Fruit fly (Drosophila melanogaster) whole organism, prepupa: ENCODE measurements around the gene CG13482.
A peak's percentile ranks its signal among the peaks of the same experiment; 100 is the strongest.

ENCODE experiments used
- Blimp-1 ChIP-seq: fragments of 200-800 bp; sonication (Bioruptor generic); optimal IDR thresholded peaks from 3 replicates; lab custom pipeline; 2017; ENCODE audit warnings: missing biosample characterization, missing genetic modification characterization, mild to moderate bottlenecking, moderate library complexity, missing genetic modification reagents
- CG10631 ChIP-seq: fragments of 200-800 bp; sonication (Bioruptor generic); optimal IDR thresholded peaks from 2 replicates; lab custom pipeline; 2016; ENCODE audit warnings: missing biosample characterization, missing genetic modification characterization
- CG11294 ChIP-seq: fragments of 200-800 bp; sonication (Bioruptor generic); IDR thresholded peaks from 2 replicates; pipeline ENCODE4 v1.3.6; 2022; ENCODE audit warnings: missing biosample characterization, missing genetic modification characterization
- CG11902 ChIP-seq: fragments of 200-800 bp; sonication (Bioruptor generic); optimal IDR thresholded peaks from 3 replicates; lab custom pipeline; 2016; ENCODE audit warnings: missing biosample characterization, missing genetic modification characterization
- CG15336 ChIP-seq: fragments of 200-800 bp; sonication (Bioruptor generic); IDR thresholded peaks from 2 replicates; pipeline ENCODE4 v1.3.6; 2022; ENCODE audit warnings: missing biosample characterization, missing genetic modification characterization
- CG1621 ChIP-seq: fragments of 200-800 bp; sonication (Bioruptor generic); optimal IDR thresholded peaks from 3 replicates; lab custom pipeline; 2018; ENCODE audit warnings: missing biosample characterization, mild to moderate bottlenecking, missing genetic modification characterization
- CG16779 ChIP-seq: fragments of 200-800 bp; sonication (Bioruptor generic); optimal IDR thresholded peaks from 3 replicates; lab custom pipeline; 2017; ENCODE audit warnings: missing biosample characterization, mild to moderate bottlenecking, missing genetic modification characterization
- CG31627 ChIP-seq: fragments of 200-800 bp; sonication (Bioruptor generic); optimal IDR thresholded peaks from 3 replicates; lab custom pipeline; 2016; ENCODE audit warnings: missing biosample characterization, missing genetic modification characterization
- CG32006 ChIP-seq: fragments of 200-800 bp; sonication (Bioruptor generic); optimal IDR thresholded peaks from 3 replicates; lab custom pipeline; 2017; ENCODE audit warnings: missing biosample characterization, mild to moderate bottlenecking, missing genetic modification characterization
- CG34406 ChIP-seq: fragments of 200-800 bp; sonication (Bioruptor generic); optimal IDR thresholded peaks from 3 replicates; lab custom pipeline; 2016; ENCODE audit warnings: missing biosample characterization, missing genetic modification characterization
- CG3919 ChIP-seq: fragments of 200-800 bp; sonication (Bioruptor generic); optimal IDR thresholded peaks from 3 replicates; lab custom pipeline; 2016; ENCODE audit warnings: missing biosample characterization, missing genetic modification characterization
- CG4318 ChIP-seq: fragments of 200-800 bp; sonication (Bioruptor generic); optimal IDR thresholded peaks from 3 replicates; lab custom pipeline; 2017; ENCODE audit warnings: missing biosample characterization, mild to moderate bottlenecking, missing genetic modification characterization
- CG6163 ChIP-seq: fragments of 200-800 bp; sonication (Bioruptor generic); IDR thresholded peaks from 3 replicates; pipeline ENCODE4 v1.3.6; 2022; ENCODE audit warnings: missing biosample characterization, missing genetic modification characterization
- CG6276 ChIP-seq: fragments of 200-800 bp; sonication (Bioruptor generic); optimal IDR thresholded peaks from 2 replicates; lab custom pipeline; 2017; ENCODE audit warnings: missing biosample characterization, mild to moderate bottlenecking, missing genetic modification characterization
- CG6808 ChIP-seq: fragments of 200-800 bp; sonication (Bioruptor generic); optimal IDR thresholded peaks from 3 replicates; lab custom pipeline; 2017; ENCODE audit warnings: missing biosample characterization, missing genetic modification characterization, mild to moderate bottlenecking, moderate library complexity, missing genetic modification reagents
- CG7368 ChIP-seq: fragments of 200-800 bp; sonication (Bioruptor generic); optimal IDR thresholded peaks from 3 replicates; lab custom pipeline; 2016; ENCODE audit warnings: missing biosample characterization, missing genetic modification characterization
- CG8119 ChIP-seq: fragments of 200-800 bp; sonication (Bioruptor generic); IDR thresholded peaks from 3 replicates; pipeline ENCODE4 v1.3.6; 2022; ENCODE audit warnings: missing biosample characterization, missing genetic modification characterization
- CG8319 ChIP-seq: fragments of 200-800 bp; sonication (Bioruptor generic); optimal IDR thresholded peaks from 3 replicates; lab custom pipeline; 2016; ENCODE audit warnings: missing biosample characterization, missing genetic modification characterization
- CG8632 ChIP-seq: fragments of 200-800 bp; sonication (Bioruptor generic); optimal IDR thresholded peaks from 3 replicates; lab custom pipeline; 2016; ENCODE audit warnings: missing biosample characterization, missing genetic modification characterization
- CG9139 ChIP-seq: fragments of 200-800 bp; sonication (Bioruptor generic); optimal IDR thresholded peaks from 3 replicates; lab custom pipeline; 2017; ENCODE audit warnings: missing biosample characterization, mild to moderate bottlenecking, missing genetic modification characterization
- Eip75B ChIP-seq: fragments of 200-800 bp; sonication (Bioruptor generic); optimal IDR thresholded peaks from 3 replicates; lab custom pipeline; 2016; ENCODE audit warnings: missing biosample characterization, missing genetic modification characterization
- Eip78C ChIP-seq: fragments of 200-800 bp; sonication (Bioruptor generic); peaks from one replicate; lab custom pipeline; 2016; ENCODE audit warnings: missing biosample characterization, missing genetic modification characterization
- Eip93F ChIP-seq: fragments of 200-800 bp; sonication (Bioruptor generic); optimal IDR thresholded peaks from 2 replicates; lab custom pipeline; 2016; ENCODE audit warnings: missing biosample characterization, mild to moderate bottlenecking, missing genetic modification characterization
- Ets21C ChIP-seq: fragments of 200-800 bp; sonication (Bioruptor generic); optimal IDR thresholded peaks from 3 replicates; lab custom pipeline; 2016; ENCODE audit warnings: missing biosample characterization, missing genetic modification characterization
- Gug ChIP-seq: fragments of 200-800 bp; sonication (Bioruptor generic); IDR thresholded peaks from 2 replicates; pipeline ENCODE4 v1.3.6; 2022; ENCODE audit warnings: missing biosample characterization, missing genetic modification characterization
- Hr39 ChIP-seq: fragments of 200-800 bp; sonication (Bioruptor generic); optimal IDR thresholded peaks from 2 replicates; lab custom pipeline; 2016; ENCODE audit warnings: missing biosample characterization, missing genetic modification characterization
- Hr4 ChIP-seq: fragments of 200-800 bp; sonication (Bioruptor generic); optimal IDR thresholded peaks from 3 replicates; lab custom pipeline; 2016; ENCODE audit warnings: missing biosample characterization, missing genetic modification characterization
- Lpt ChIP-seq: fragments of 200-800 bp; sonication (Bioruptor generic); optimal IDR thresholded peaks from 3 replicates; lab custom pipeline; 2016; ENCODE audit warnings: missing biosample characterization, missing genetic modification characterization
- OdsH ChIP-seq: fragments of 200-800 bp; sonication (Bioruptor generic); optimal IDR thresholded peaks from 3 replicates; lab custom pipeline; 2016; ENCODE audit warnings: missing biosample characterization, missing genetic modification characterization
- Smox ChIP-seq: fragments of 200-800 bp; sonication (Bioruptor generic); optimal IDR thresholded peaks from 3 replicates; lab custom pipeline; 2016; ENCODE audit warnings: missing biosample characterization, missing genetic modification characterization
- Sox102F ChIP-seq: fragments of 200-800 bp; sonication (Bioruptor generic); optimal IDR thresholded peaks from 2 replicates; lab custom pipeline; 2016; ENCODE audit warnings: missing biosample characterization, mild to moderate bottlenecking, missing genetic modification characterization
- Sox14 ChIP-seq: fragments of 200-800 bp; sonication (Bioruptor generic); optimal IDR thresholded peaks from 3 replicates; lab custom pipeline; 2016; ENCODE audit warnings: missing biosample characterization, missing genetic modification characterization
- achi ChIP-seq: fragments of 200-800 bp; sonication (Bioruptor generic); optimal IDR thresholded peaks from 3 replicates; lab custom pipeline; 2016; ENCODE audit warnings: missing biosample characterization, missing genetic modification characterization
- acj6 ChIP-seq: fragments of 200-800 bp; sonication (Bioruptor generic); optimal IDR thresholded peaks from 3 replicates; lab custom pipeline; 2016; ENCODE audit warnings: missing biosample characterization, missing genetic modification characterization
- cyc ChIP-seq: fragments of 200-800 bp; sonication (Bioruptor generic); optimal IDR thresholded peaks from 3 replicates; lab custom pipeline; 2016; ENCODE audit warnings: missing biosample characterization, missing genetic modification characterization
- dsx ChIP-seq: fragments of 200-800 bp; optimal IDR thresholded peaks from 3 replicates; lab custom pipeline; 2019; ENCODE audit warnings: missing biosample characterization, mild to moderate bottlenecking, missing genetic modification characterization, moderate library complexity; ENCODE audit not compliant: poor library complexity, severe bottlenecking
- eg ChIP-seq: fragments of 200-800 bp; sonication (Bioruptor generic); IDR thresholded peaks from 3 replicates; pipeline ENCODE4 v1.3.6; 2022; ENCODE audit warnings: missing biosample characterization, missing genetic modification characterization
- esn ChIP-seq: fragments of 200-800 bp; sonication (Bioruptor generic); optimal IDR thresholded peaks from 2 replicates; lab custom pipeline; 2016; ENCODE audit warnings: missing biosample characterization, mild to moderate bottlenecking, missing genetic modification characterization, moderate library complexity
- fd59A ChIP-seq: fragments of 200-800 bp; sonication (Bioruptor generic); optimal IDR thresholded peaks from 2 replicates; lab custom pipeline; 2017; ENCODE audit warnings: missing biosample characterization, mild to moderate bottlenecking, missing genetic modification characterization, missing genetic modification reagents
- fd85E ChIP-seq: fragments of 200-800 bp; sonication (Bioruptor generic); optimal IDR thresholded peaks from 3 replicates; lab custom pipeline; 2016; ENCODE audit warnings: missing biosample characterization, missing genetic modification characterization
- net ChIP-seq: fragments of 200-800 bp; sonication (Bioruptor generic); optimal IDR thresholded peaks from 3 replicates; lab custom pipeline; 2016; ENCODE audit warnings: missing biosample characterization, missing genetic modification characterization
- pdm3 ChIP-seq: fragments of 200-800 bp; sonication (Bioruptor generic); optimal IDR thresholded peaks from 3 replicates; lab custom pipeline; 2016; ENCODE audit warnings: missing biosample characterization, missing genetic modification characterization
- spab ChIP-seq: fragments of 200-800 bp; sonication (Bioruptor generic); optimal IDR thresholded peaks from 2 replicates; lab custom pipeline; 2017; ENCODE audit warnings: missing biosample characterization, mild to moderate bottlenecking, missing genetic modification characterization, missing genetic modification reagents
- ss ChIP-seq, 2 experiments: fragments of 200-800 bp; sonication (Bioruptor generic); optimal IDR thresholded peaks; 2 replicates in 1 of 2; 3 replicates in 1 of 2; lab custom pipeline; 2017 to 2018; ENCODE audit warnings: mild to moderate bottlenecking in 2 of 2, missing biosample characterization in 2 of 2, missing genetic modification characterization in 2 of 2, moderate library complexity in 1 of 2
- svp ChIP-seq: fragments of 200-800 bp; sonication (Bioruptor generic); peaks from one replicate; lab custom pipeline; 2016; ENCODE audit warnings: missing biosample characterization, missing genetic modification characterization
- topi ChIP-seq: fragments of 200-800 bp; sonication (Bioruptor generic); optimal IDR thresholded peaks from 3 replicates; lab custom pipeline; 2016; ENCODE audit warnings: missing biosample characterization, missing genetic modification characterization
- vri ChIP-seq: fragments of 200-800 bp; sonication (Bioruptor generic); optimal IDR thresholded peaks from 3 replicates; lab custom pipeline; 2016; ENCODE audit warnings: missing biosample characterization, mild to moderate bottlenecking, missing genetic modification characterization

The CG13482 gene

DNA sequence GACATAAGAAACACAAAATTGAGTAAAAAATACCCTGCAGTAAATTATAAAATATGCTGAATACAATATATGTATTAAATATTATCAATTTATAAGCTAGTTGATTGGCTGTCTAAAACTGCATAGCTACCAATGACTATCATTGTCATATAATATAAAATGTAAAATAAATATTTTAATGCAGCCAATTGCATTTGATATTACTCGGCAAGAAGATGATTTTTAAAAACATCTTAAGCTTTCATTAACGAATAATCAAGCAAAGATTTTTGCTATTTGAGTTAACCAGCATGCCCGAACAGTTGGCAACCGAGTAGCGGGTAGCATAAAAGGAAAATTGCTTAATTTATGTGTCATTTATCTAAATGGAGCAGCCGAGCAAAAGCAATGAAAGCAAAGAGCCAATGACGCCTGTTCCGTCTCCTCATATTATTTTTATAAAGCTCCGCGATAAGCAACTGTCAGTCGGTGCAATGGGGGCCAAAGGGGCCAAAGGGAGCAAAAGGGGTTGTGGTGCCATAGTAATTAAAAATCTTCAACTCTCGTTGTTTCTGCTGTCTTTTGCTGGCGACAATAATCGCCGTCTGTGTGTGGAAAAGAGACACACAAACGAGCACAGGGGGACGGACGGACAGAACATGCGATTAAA, 34.1 kb downstream of the CG13482 start (continued):
- TF ChIP-seq cyc (GFP tag; lab: Kevin White, UChicago) (peak; percentile 22), CG11294 (no peak; the same call in 1 of the 2 replicates), fd85E (no peak), pdm3 (GFP tag; lab: Kevin White, UChicago) (peak; percentile 76), Sox14 (GFP tag; lab: Kevin White, UChicago) (peak; percentile 17), Lpt (GFP tag; lab: Kevin White, UChicago) (peak; percentile 18), OdsH (GFP tag; lab: Kevin White, UChicago) (peak; percentile 75), achi (GFP tag; lab: Kevin White, UChicago) (peak; percentile 59), CG15336 (GFP tag; lab: Robert Waterston, UW) (peak; percentile 62), CG32006 (peak; percentile 82), CG4318 (GFP tag; lab: Kevin White, UChicago) (peak; percentile 55), Sox102F (GFP tag; lab: Kevin White, UChicago) (peak; percentile 25), Eip93F (no peak), CG7368 (GFP tag; lab: Kevin White, UChicago) (peak; percentile 36), topi (GFP tag; lab: Kevin White, UChicago) (peak; percentile 29), CG8119 (GFP tag; lab: Robert Waterston, UW) (peak; percentile 77), eg (GFP tag; lab: Robert Waterston, UW) (peak; percentile 49; the same call in 1 of the 3 replicates), Smox (GFP tag; lab: Kevin White, UChicago) (peak; percentile 16), Eip78C (GFP tag; lab: Kevin White, UChicago) (peak; percentile 90), Hr39 (peak; percentile 30), acj6 (GFP tag; lab: Kevin White, UChicago) (peak; percentile 72), fd59A (GFP tag; lab: Kevin White, UChicago) (peak; percentile 47), Eip75B (GFP tag; lab: Kevin White, UChicago) (peak; percentile 14), vri (GFP tag; lab: Kevin White, UChicago) (no peak), CG8632 (GFP tag; lab: Kevin White, UChicago) (peak; percentile 55), CG8319 (GFP tag; lab: Kevin White, UChicago) (peak; percentile 37), spab (GFP tag; lab: Kevin White, UChicago) (peak; percentile 48), net (GFP tag; lab: Kevin White, UChicago) (peak; percentile 58), Blimp-1 (no peak), CG6808 (GFP tag; lab: Kevin White, UChicago) (peak; percentile 48), ss (GFP tag; optimal IDR thresholded peaks at IDR 0.05; lab: Kevin White, UChicago) (peak; percentile 13 to 39), CG6276 (peak; percentile 47), svp (GFP tag; lab: Kevin White, UChicago) (peak; percentile 81), CG34406 (GFP tag; lab: Kevin White, UChicago) (peak; percentile 56)

- peak; percentile 95 for TF ChIP-seq CG34406 (GFP tag; lab: Kevin White, UChicago)
- peak; percentile 87 for TF ChIP-seq CG9139 (GFP tag; lab: Kevin White, UChicago)
- TF ChIP-seq CG10631 (GFP tag; lab: Kevin White, UChicago), result peak; percentile 95
- peak; percentile 98 for TF ChIP-seq Eip78C (GFP tag; lab: Kevin White, UChicago)
- peak; percentile 82 for TF ChIP-seq Hr4 (GFP tag; lab: Kevin White, UChicago)
- peak; percentile 92 for TF ChIP-seq fd59A (GFP tag; lab: Kevin White, UChicago)
- peak; percentile 83 for TF ChIP-seq Gug
- TF ChIP-seq dsx, result peak; percentile 85
- peak; percentile 92 for TF ChIP-seq Eip93F
- peak; percentile 96 for TF ChIP-seq Smox (GFP tag; lab: Kevin White, UChicago)
- TF ChIP-seq CG16779 (tag; lab: Kevin White, UChicago), result peak; percentile 83
- TF ChIP-seq CG32006, result peak; percentile 90
- peak; percentile 95 for TF ChIP-seq Eip75B (GFP tag; lab: Kevin White, UChicago)
- peak; percentile 92 for TF ChIP-seq CG3919 (GFP tag; lab: Kevin White, UChicago)
- peak; percentile 88 for TF ChIP-seq CG15336 (GFP tag; lab: Robert Waterston, UW)
- TF ChIP-seq vri (GFP tag; lab: Kevin White, UChicago), result peak; percentile 96
- TF ChIP-seq CG31627 (GFP tag; lab: Kevin White, UChicago), result peak; percentile 95
- TF ChIP-seq CG1621, result peak; percentile 90
- TF ChIP-seq CG8319 (GFP tag; lab: Kevin White, UChicago), result peak; percentile 74
- peak; percentile 91 for TF ChIP-seq CG6808 (GFP tag; lab: Kevin White, UChicago)
- peak; percentile 91 for TF ChIP-seq Ets21C (GFP tag; lab: Kevin White, UChicago)
- peak; percentile 96 for TF ChIP-seq OdsH (GFP tag; lab: Kevin White, UChicago)
- TF ChIP-seq pdm3 (GFP tag; lab: Kevin White, UChicago), result peak; percentile 96
- peak; percentile 97 for TF ChIP-seq esn (GFP tag; lab: Kevin White, UChicago)
- peak; percentile 96 for TF ChIP-seq Hr39
- peak; percentile 64 for TF ChIP-seq Blimp-1
- peak; percentile 75 for TF ChIP-seq Lpt (GFP tag; lab: Kevin White, UChicago)
- TF ChIP-seq CG6163, result peak; percentile 97
- TF ChIP-seq spab (GFP tag; lab: Kevin White, UChicago), result peak; percentile 93
- peak; percentile 87 for TF ChIP-seq CG11902
These were observed 35.6 kb downstream of the CG13482 start for dm6 chr3L:14364701-14365100.
